Worm (Caenorhabditis elegans) whole organism, L3 larva: ENCODE measurements around the gene R06B10.7.

Experiments
- R02D3.7 ChIP-seq: fragments of 150-350 bp; optimal IDR thresholded peaks from 2 replicates; lab custom pipeline; 2014; ENCODE audit warnings: missing biosample characterization, missing genetic modification characterization
- ZK546.5 ChIP-seq: sonication (generic microtip); optimal IDR thresholded peaks from 2 replicates; lab custom pipeline; 2017; ENCODE audit warnings: missing biosample characterization, missing genetic modification characterization
- ama-1 ChIP-seq: fragments of 150-350 bp; optimal IDR thresholded peaks from 2 replicates; lab custom pipeline; 2018
- ceh-16 ChIP-seq: sonication (generic microtip); optimal IDR thresholded peaks from 2 replicates; lab custom pipeline; 2017; ENCODE audit warnings: missing biosample characterization, missing genetic modification characterization
- ceh-28 ChIP-seq: fragments of 150-350 bp; optimal IDR thresholded peaks from 2 replicates; lab custom pipeline; 2014; ENCODE audit warnings: missing biosample characterization, missing genetic modification reagents, missing genetic modification characterization
- ceh-82 ChIP-seq: fragments of 150-350 bp; optimal IDR thresholded peaks from 2 replicates; lab custom pipeline; 2014; ENCODE audit warnings: missing biosample characterization, missing genetic modification characterization
- daf-12 ChIP-seq: fragments of 150-350 bp; optimal IDR thresholded peaks from 2 replicates; lab custom pipeline; 2014; ENCODE audit warnings: missing biosample characterization, missing genetic modification reagents, missing genetic modification characterization
- egl-27 ChIP-seq: sonication (generic microtip); optimal IDR thresholded peaks from 4 replicates; lab custom pipeline; 2017; ENCODE audit warnings: missing biosample characterization, missing genetic modification reagents, missing genetic modification characterization
- egl-5 ChIP-seq: fragments of 150-350 bp; optimal IDR thresholded peaks from 2 replicates; lab custom pipeline; 2017; ENCODE audit warnings: missing biosample characterization, missing genetic modification reagents, missing genetic modification characterization, inconsistent platforms
- elt-1 ChIP-seq: fragments of 150-350 bp; optimal IDR thresholded peaks from 2 replicates; lab custom pipeline; 2014; ENCODE audit warnings: missing biosample characterization, missing genetic modification characterization
- eor-1 ChIP-seq, 2 experiments: fragments of 150-350 bp; optimal IDR thresholded peaks; 2 replicates each; lab custom pipeline; 2014 to 2018; ENCODE audit warnings: missing biosample characterization in 2 of 2, missing genetic modification characterization in 2 of 2
- fkh-10 ChIP-seq: sonication (generic microtip); optimal IDR thresholded peaks from 2 replicates; lab custom pipeline; 2017; ENCODE audit warnings: missing biosample characterization, missing genetic modification reagents, missing genetic modification characterization
- fkh-2 ChIP-seq: fragments of 150-350 bp; optimal IDR thresholded peaks from 2 replicates; lab custom pipeline; 2014; ENCODE audit warnings: missing biosample characterization, missing genetic modification reagents, missing genetic modification characterization
- fos-1 ChIP-seq: fragments of 150-350 bp; optimal IDR thresholded peaks from 2 replicates; lab custom pipeline; 2014; ENCODE audit warnings: missing biosample characterization, missing genetic modification characterization
- hmg-11 ChIP-seq: sonication (generic microtip); optimal IDR thresholded peaks from 2 replicates; lab custom pipeline; 2016; ENCODE audit warnings: missing genetic modification characterization, missing compliant biosample characterization
- jun-1 ChIP-seq: fragments of 150-350 bp; optimal IDR thresholded peaks from 2 replicates; lab custom pipeline; 2014; ENCODE audit warnings: missing biosample characterization, missing genetic modification reagents, missing genetic modification characterization
- lin-15B ChIP-seq: fragments of 150-350 bp; optimal IDR thresholded peaks from 2 replicates; lab custom pipeline; 2014; ENCODE audit warnings: missing biosample characterization, missing genetic modification characterization
- lin-39 ChIP-seq: fragments of 150-350 bp; optimal IDR thresholded peaks from 2 replicates; lab custom pipeline; 2018; ENCODE audit warnings: missing biosample characterization, missing genetic modification reagents, missing genetic modification characterization
- lsy-12 ChIP-seq: sonication (generic microtip); optimal IDR thresholded peaks from 2 replicates; lab custom pipeline; 2016; ENCODE audit warnings: mild to moderate bottlenecking, missing genetic modification characterization, missing compliant biosample characterization
- mdl-1 ChIP-seq: fragments of 150-350 bp; optimal IDR thresholded peaks from 2 replicates; lab custom pipeline; 2014; ENCODE audit warnings: missing biosample characterization, missing genetic modification characterization
- mml-1 ChIP-seq: fragments of 150-350 bp; sonication (generic microtip); optimal IDR thresholded peaks from 3 replicates; lab custom pipeline; 2014; ENCODE audit warnings: missing biosample characterization, missing genetic modification characterization
- nfya-1 ChIP-seq: sonication (generic microtip); optimal IDR thresholded peaks from 2 replicates; lab custom pipeline; 2017; ENCODE audit warnings: missing genetic modification characterization, mild to moderate bottlenecking, missing compliant biosample characterization, antibody characterized with exemption, moderate library complexity; ENCODE audit not compliant: insufficient read depth
- nhr-11 ChIP-seq: fragments of 150-350 bp; optimal IDR thresholded peaks from 2 replicates; lab custom pipeline; 2014; ENCODE audit warnings: missing biosample characterization, missing genetic modification characterization
- nhr-12 ChIP-seq: fragments of 150-350 bp; optimal IDR thresholded peaks from 2 replicates; lab custom pipeline; 2014; ENCODE audit warnings: missing biosample characterization, missing genetic modification characterization
- nhr-23 ChIP-seq: fragments of 150-350 bp; optimal IDR thresholded peaks from 2 replicates; lab custom pipeline; 2014; ENCODE audit warnings: missing biosample characterization, missing genetic modification reagents, missing genetic modification characterization
- nhr-237 ChIP-seq: fragments of 150-350 bp; optimal IDR thresholded peaks from 2 replicates; lab custom pipeline; 2014; ENCODE audit warnings: missing biosample characterization, missing genetic modification characterization
- nhr-25 ChIP-seq: sonication (generic microtip); optimal IDR thresholded peaks from 2 replicates; lab custom pipeline; 2017; ENCODE audit warnings: missing biosample characterization, missing genetic modification characterization
- nhr-43 ChIP-seq: sonication (generic microtip); optimal IDR thresholded peaks from 2 replicates; lab custom pipeline; 2016; ENCODE audit warnings: mild to moderate bottlenecking, missing genetic modification characterization, missing compliant biosample characterization; ENCODE audit not compliant: poor library complexity, severe bottlenecking
- nhr-67 ChIP-seq: fragments of 150-350 bp; optimal IDR thresholded peaks from 2 replicates; lab custom pipeline; 2014; ENCODE audit warnings: missing biosample characterization, missing genetic modification characterization
- nhr-76 ChIP-seq: fragments of 150-350 bp; sonication (generic microtip); optimal IDR thresholded peaks from 5 replicates; lab custom pipeline; 2014; ENCODE audit warnings: missing biosample characterization, missing genetic modification characterization
- nhr-77 ChIP-seq: fragments of 150-350 bp; optimal IDR thresholded peaks from 2 replicates; lab custom pipeline; 2014; ENCODE audit warnings: missing biosample characterization, missing genetic modification characterization
- pha-4 ChIP-seq: fragments of 150-350 bp; optimal IDR thresholded peaks from 2 replicates; lab custom pipeline; 2014; ENCODE audit warnings: missing biosample characterization, missing genetic modification reagents, missing genetic modification characterization
- pqm-1 ChIP-seq: fragments of 150-350 bp; optimal IDR thresholded peaks from 2 replicates; lab custom pipeline; 2017; ENCODE audit warnings: missing biosample characterization, missing genetic modification characterization, inconsistent platforms
- snpc-4 ChIP-seq: fragments of 150-350 bp; optimal IDR thresholded peaks from 2 replicates; lab custom pipeline; 2014; ENCODE audit warnings: missing biosample characterization, missing genetic modification characterization
- tbx-2 ChIP-seq: sonication (generic microtip); optimal IDR thresholded peaks from 2 replicates; lab custom pipeline; 2016; ENCODE audit warnings: mild to moderate bottlenecking, missing genetic modification characterization, missing compliant biosample characterization
- unc-62 ChIP-seq: fragments of 150-350 bp; sonication (generic microtip); optimal IDR thresholded peaks from 4 replicates; lab custom pipeline; 2014; ENCODE audit warnings: missing biosample characterization, missing genetic modification reagents, missing genetic modification characterization

R06B10.7 gene

DNA sequence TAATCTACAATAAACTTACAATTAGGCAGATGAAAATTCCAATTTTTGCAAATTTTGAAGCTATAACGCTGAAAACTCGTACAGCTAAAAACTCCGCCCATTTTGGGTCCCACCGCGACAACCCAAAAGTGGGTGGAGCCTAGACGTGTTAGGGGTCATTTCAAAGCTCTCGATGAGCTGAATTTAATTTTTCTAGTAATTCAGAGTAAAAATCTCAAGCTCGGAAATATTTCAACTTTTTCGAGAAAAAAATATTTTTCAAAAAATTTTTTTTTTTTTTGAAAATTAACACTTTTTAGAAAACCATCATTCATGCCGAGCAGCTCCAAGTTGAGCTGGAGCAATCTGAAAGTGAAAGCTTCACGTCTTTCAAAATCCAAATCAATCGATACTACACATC lies at the start of gene R06B10.7:
Gene R06B10.7 (minus strand): TSS at position 101 of the 400 bp plus-strand sequence.
- no peak for TF ChIP-seq lsy-12 (tag; lab: Kevin White, UChicago)
- TF ChIP-seq ceh-16 (tag; lab: Kevin White, UChicago), result no peak
- no peak for TF ChIP-seq fkh-2
- no peak for TF ChIP-seq nfya-1 (tag; lab: Kevin White, UChicago)
- TF ChIP-seq R02D3.7, result no peak
- TF ChIP-seq pqm-1 (tag; lab: Kevin White, UChicago), result no peak
- no peak for TF ChIP-seq nhr-23
- no peak for TF ChIP-seq mdl-1 (tag; lab: Kevin White, UChicago)
- no peak for TF ChIP-seq hmg-11 (tag; lab: Kevin White, UChicago)
- no peak for TF ChIP-seq ama-1
- no peak for TF ChIP-seq egl-5 (tag; lab: Kevin White, UChicago)
- TF ChIP-seq lin-39 (tag; lab: Kevin White, UChicago), result no peak
- TF ChIP-seq pha-4 (tag; lab: Kevin White, UChicago), result no peak

DNA sequence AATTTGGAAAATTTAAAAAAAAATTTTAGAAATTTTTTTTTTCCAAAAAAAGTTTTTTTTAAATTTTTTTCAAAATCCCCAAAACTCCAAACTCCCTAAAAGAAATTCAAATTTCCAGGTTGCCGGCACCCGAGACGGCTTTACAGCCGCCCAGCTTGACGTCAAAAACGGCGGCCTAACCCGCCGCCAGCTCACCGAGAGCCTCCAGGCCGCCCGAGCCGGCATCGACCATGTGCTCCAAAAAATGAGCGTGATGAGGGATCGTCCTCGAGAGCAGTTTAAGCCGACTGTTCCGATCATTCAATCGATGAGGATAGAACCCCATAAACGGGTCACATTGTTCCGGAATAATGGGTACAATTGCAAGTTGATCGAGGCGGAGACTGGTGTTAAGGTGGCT lies 42.6 kb upstream of the R06B10.7 start:
- no peak for TF ChIP-seq ceh-82 (tag; lab: Kevin White, UChicago)
- TF ChIP-seq nhr-77, result no peak
- TF ChIP-seq nhr-23, result no peak
- no peak for TF ChIP-seq R02D3.7
- no peak for TF ChIP-seq lin-39 (tag; lab: Kevin White, UChicago)
- no peak for TF ChIP-seq lin-15B (tag; lab: Kevin White, UChicago)

DNA sequence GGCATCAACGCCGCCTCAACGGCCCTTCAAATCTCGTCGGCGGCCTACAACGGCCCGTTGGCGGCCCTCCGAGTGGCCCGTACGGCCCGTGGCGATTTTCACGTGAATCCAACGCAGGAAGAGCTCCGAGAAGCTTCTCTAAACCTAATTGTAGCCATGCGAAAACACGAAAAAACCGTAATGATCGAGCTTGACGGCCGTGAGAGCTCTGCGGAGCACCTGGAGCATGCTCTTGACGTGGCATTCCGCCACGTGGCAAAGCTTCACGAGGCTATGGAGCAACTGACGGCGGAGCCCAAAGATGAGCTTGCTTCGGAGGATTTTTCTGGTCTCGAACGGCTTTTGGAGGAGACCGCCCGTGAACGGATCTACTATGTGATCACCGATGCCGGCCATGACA lies 38.9 kb upstream of the R06B10.7 start:
- TF ChIP-seq ZK546.5 (tag; lab: Kevin White, UChicago) (no peak), R02D3.7 (no peak), mml-1 (no peak), ama-1 (no peak), nhr-12 (tag; lab: Kevin White, UChicago) (no peak), egl-5 (tag; lab: Kevin White, UChicago) (no peak), snpc-4 (tag; lab: Kevin White, UChicago) (no peak), nhr-43 (no peak), nhr-25 (tag; lab: Kevin White, UChicago) (no peak), nhr-11 (tag; lab: Kevin White, UChicago) (no peak), tbx-2 (no peak), nhr-76 (tag; lab: Kevin White, UChicago) (no peak), fos-1 (tag; lab: Kevin White, UChicago) (no peak), fkh-10 (GFP tag; lab: Kevin White, UChicago) (no peak), ceh-16 (tag; lab: Kevin White, UChicago) (no peak), ceh-82 (tag; lab: Kevin White, UChicago) (no peak)

DNA sequence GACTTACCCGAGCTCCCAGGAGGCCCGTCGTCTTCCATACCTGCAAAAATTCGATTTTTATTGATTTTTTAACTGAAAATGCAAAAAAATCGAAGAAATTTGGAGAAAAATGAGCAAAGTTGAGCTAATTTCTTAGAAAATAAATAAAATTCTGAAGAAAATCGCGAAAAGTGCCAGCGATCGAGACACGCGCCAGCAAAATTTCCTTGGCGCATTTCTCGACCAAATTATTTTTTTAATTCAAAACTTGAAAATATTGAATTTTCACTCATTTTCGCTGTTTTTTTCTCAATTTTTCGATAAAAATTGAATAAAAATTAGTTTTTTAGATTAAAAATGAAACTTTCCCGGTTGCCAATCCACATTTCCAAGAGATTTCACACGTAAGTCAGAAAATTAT lies 36.0 kb upstream of the R06B10.7 start, which contains the start of the genes chin-1 and BE0003N10.1:
Gene chin-1 (minus strand): TSS at position 40 of the 400 bp plus-strand sequence.
Gene BE0003N10.1 (plus strand): TSS at position 320 of the 400 bp plus-strand sequence.
- TF ChIP-seq pha-4 (tag; lab: Kevin White, UChicago) (peak; percentile 59), nfya-1 (tag; lab: Kevin White, UChicago) (peak; percentile 48), unc-62 (no peak), nhr-23 (peak; percentile 27), nhr-237 (no peak), nhr-12 (tag; lab: Kevin White, UChicago) (no peak), hmg-11 (tag; lab: Kevin White, UChicago) (peak; percentile 68), mdl-1 (tag; lab: Kevin White, UChicago) (no peak), elt-1 (tag; lab: Kevin White, UChicago) (no peak), mml-1 (no peak), fkh-10 (GFP tag; lab: Kevin White, UChicago) (no peak), lin-15B (tag; lab: Kevin White, UChicago) (peak; percentile 61), ceh-28 (tag; lab: Kevin White, UChicago) (peak; percentile 8), fos-1 (tag; lab: Kevin White, UChicago) (no peak)

DNA sequence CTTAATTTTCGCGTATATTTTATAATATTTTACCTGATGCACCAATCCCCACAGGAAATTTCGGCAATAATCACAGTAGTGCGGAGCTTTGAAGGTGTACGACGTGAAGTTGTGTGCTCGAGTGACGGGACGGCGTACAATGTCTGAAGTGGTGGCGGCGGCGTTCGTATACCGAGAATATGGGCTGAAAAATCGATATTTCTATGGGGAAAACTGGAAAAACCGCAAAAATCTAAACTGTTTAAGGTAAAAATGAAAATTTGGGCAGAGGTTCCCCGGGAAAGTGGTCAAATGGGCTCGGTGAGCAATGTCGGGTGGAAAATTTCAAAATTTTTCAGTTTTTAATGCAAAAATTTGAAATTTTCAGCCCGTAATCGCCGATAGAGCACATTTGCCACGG lies 33.7 kb upstream of the R06B10.7 start:
- TF ChIP-seq tbx-2 (no peak), nhr-25 (tag; lab: Kevin White, UChicago) (no peak), nhr-77 (no peak), ZK546.5 (tag; lab: Kevin White, UChicago) (no peak), nhr-43 (no peak), daf-12 (tag; lab: Kevin White, UChicago) (no peak), jun-1 (tag; lab: Kevin White, UChicago) (no peak), lsy-12 (tag; lab: Kevin White, UChicago) (no peak), ceh-28 (tag; lab: Kevin White, UChicago) (no peak), mml-1 (no peak), nhr-11 (tag; lab: Kevin White, UChicago) (no peak), fos-1 (tag; lab: Kevin White, UChicago) (no peak), ceh-82 (tag; lab: Kevin White, UChicago) (no peak), eor-1 (tag; optimal IDR thresholded peaks at IDR 0.05; lab: Kevin White, UChicago) (no peak), ceh-16 (tag; lab: Kevin White, UChicago) (no peak), egl-27 (tag; lab: Kevin White, UChicago) (no peak), nhr-67 (tag; lab: Kevin White, UChicago) (no peak), lin-15B (tag; lab: Kevin White, UChicago) (no peak)
